Fruit fly (Drosophila melanogaster): ENCODE data around the gene ND-20L.
A peak's percentile ranks its signal among the peaks of the same experiment; 100 is the strongest.

Gene ND-20L

DNA sequence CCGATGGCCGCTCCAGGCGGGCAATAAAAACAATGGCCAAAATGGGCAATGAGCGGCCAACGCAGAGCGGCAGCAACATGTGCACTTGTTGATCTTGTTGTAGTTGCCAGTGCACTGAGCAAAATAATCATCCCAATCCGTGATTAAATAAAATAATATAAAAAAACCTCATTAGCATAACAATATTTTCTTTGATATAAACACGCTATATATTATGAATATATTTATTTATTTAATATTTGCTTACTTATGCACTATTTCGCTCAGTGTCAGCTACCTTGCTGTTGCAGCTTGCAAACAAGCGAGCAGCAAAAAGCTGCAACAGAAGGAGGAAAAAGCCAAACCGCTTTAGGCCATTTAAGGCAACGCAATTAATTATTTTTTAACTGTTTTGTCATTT, 3.8 kb downstream of the ND-20L start (continued):
- TF ChIP-seq Abd-B (GFP tag; optimal IDR thresholded peaks at IDR 0.05), result no peak
- no peak for TF ChIP-seq org-1 (GFP tag; optimal IDR thresholded peaks at IDR 0.05)
- no peak for TF ChIP-seq tna (GFP tag; IDR thresholded peaks at IDR 0.05; ENCODE audit: partially characterized antibody)
- TF ChIP-seq nmo (GFP tag; optimal IDR thresholded peaks at IDR 0.05), result peak; percentile 50
- no peak for TF ChIP-seq CG2199 (GFP tag; IDR thresholded peaks at IDR 0.05)
- no peak for TF ChIP-seq pho (GFP tag; optimal IDR thresholded peaks at IDR 0.05)
- no peak for TF ChIP-seq CG31365 (tag; optimal IDR thresholded peaks at IDR 0.05)
- 0 out of 2 replicates have a peak, but pooled peaks have one; percentile 28 for TF ChIP-seq Awh (GFP tag; IDR thresholded peaks at IDR 0.05)
- peak; percentile 30; the same call in 1 of the 2 replicates for TF ChIP-seq CG10366 (GFP tag; IDR thresholded peaks at IDR 0.05)
- TF ChIP-seq CG5245 (GFP tag; optimal IDR thresholded peaks at IDR 0.05), result no peak
- TF ChIP-seq pnt (GFP tag; optimal IDR thresholded peaks at IDR 0.05), result no peak
- TF ChIP-seq H2.0 (GFP tag; IDR thresholded peaks at IDR 0.05), result no peak

DNA sequence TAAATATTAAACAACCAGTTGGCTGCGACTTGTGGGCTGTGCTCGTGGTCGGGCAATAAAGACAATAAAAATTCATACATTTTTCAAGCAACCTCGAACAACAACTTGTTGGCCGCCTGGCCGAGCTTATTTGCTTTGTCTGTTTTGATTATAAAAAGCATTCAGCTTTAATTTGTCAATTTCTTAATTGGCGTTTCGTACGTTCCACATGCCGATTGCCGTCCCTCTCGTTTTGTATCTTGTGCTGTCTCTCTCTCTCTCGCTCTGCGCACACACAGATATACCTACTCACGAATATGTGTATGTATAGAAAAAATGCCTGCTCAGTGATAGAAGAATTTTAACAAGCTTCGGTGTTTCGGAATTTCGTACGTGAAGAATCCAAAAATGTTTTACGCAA, 4.7 kb downstream of the ND-20L start:
- no peak for TF ChIP-seq CG15073 (GFP tag; optimal IDR thresholded peaks at IDR 0.05)
- TF ChIP-seq bbx (GFP tag; IDR thresholded peaks at IDR 0.05; ENCODE audit: partially characterized antibody), result no peak
- peak; percentile 69 for TF ChIP-seq sd (tag; optimal IDR thresholded peaks at IDR 0.05)
- no peak for TF ChIP-seq tgo (GFP tag; IDR thresholded peaks at IDR 0.05)
- no peak for TF ChIP-seq CG2712 (tag; optimal IDR thresholded peaks at IDR 0.05)
- TF ChIP-seq jumu (GFP tag; optimal IDR thresholded peaks at IDR 0.05), result no peak
- TF ChIP-seq CG34376 (GFP tag; optimal IDR thresholded peaks at IDR 0.05), result no peak
- peak; percentile 81; the same call in 1 of the 4 replicates for TF ChIP-seq chinmo (GFP tag; IDR thresholded peaks at IDR 0.05; ENCODE audit: partially characterized antibody)
- no peak for TF ChIP-seq CG30020 (tag; optimal IDR thresholded peaks at IDR 0.05)
- no peak for TF ChIP-seq unc-4 (GFP tag; IDR thresholded peaks at IDR 0.05; ENCODE audit: partially characterized antibody)
- no peak for TF ChIP-seq ind (GFP tag; optimal IDR thresholded peaks at IDR 0.05)
- TF ChIP-seq onecut (GFP tag; IDR thresholded peaks at IDR 0.05), result no peak
- no peak for TF ChIP-seq CG1647 (GFP tag; optimal IDR thresholded peaks at IDR 0.05)
- TF ChIP-seq trem (tag; optimal IDR thresholded peaks at IDR 0.05), result no peak
- TF ChIP-seq bsh (GFP tag; optimal IDR thresholded peaks at IDR 0.05), result no peak
- no peak for TF ChIP-seq run (tag; optimal IDR thresholded peaks at IDR 0.05)
- peak; percentile 33; the same call in 1 of the 2 replicates for TF ChIP-seq vvl (GFP tag; IDR thresholded peaks at IDR 0.05)
- no peak for TF ChIP-seq bcd (GFP tag; optimal IDR thresholded peaks at IDR 0.05)
- no peak for TF ChIP-seq CG10267 (tag; optimal IDR thresholded peaks at IDR 0.05)
- no peak for TF ChIP-seq dimm (GFP tag; IDR thresholded peaks at IDR 0.05)
- TF ChIP-seq CG5180 (GFP tag; optimal IDR thresholded peaks at IDR 0.05), result peak; percentile 61
- no peak for TF ChIP-seq gfzf (GFP tag; optimal IDR thresholded peaks at IDR 0.05)
- no peak for TF ChIP-seq NC2α (GFP tag; optimal IDR thresholded peaks at IDR 0.05)
- TF ChIP-seq CG1832 (GFP tag; optimal IDR thresholded peaks at IDR 0.05), result peak; percentile 29
- no peak for TF ChIP-seq CG11085 (GFP tag; IDR thresholded peaks at IDR 0.05)
- TF ChIP-seq CG15479 (GFP tag; optimal IDR thresholded peaks at IDR 0.05), result no peak
- TF ChIP-seq CG10321 (GFP tag; IDR thresholded peaks at IDR 0.05), result peak; percentile 82
- no peak for TF ChIP-seq Lhr (GFP tag; optimal IDR thresholded peaks at IDR 0.05)
- TF ChIP-seq yki (optimal IDR thresholded peaks at IDR 0.05), result no peak
- TF ChIP-seq CG6689 (GFP tag; IDR thresholded peaks at IDR 0.05), result no peak
- TF ChIP-seq p53 (GFP tag; optimal IDR thresholded peaks at IDR 0.05), result no peak
- peak; percentile 28 for TF ChIP-seq Med (GFP tag)
- no peak for TF ChIP-seq fu2 (GFP tag; optimal IDR thresholded peaks at IDR 0.05)
- no peak for TF ChIP-seq sisA (GFP tag; IDR thresholded peaks at IDR 0.05)
- peak; percentile 73; the same call in 1 of the 2 replicates for TF ChIP-seq Awh (GFP tag; IDR thresholded peaks at IDR 0.05)
- no peak for TF ChIP-seq CG4424 (GFP tag; optimal IDR thresholded peaks at IDR 0.05)
- TF ChIP-seq Ets65A (GFP tag), result no peak
- TF ChIP-seq CG10209 (GFP tag; optimal IDR thresholded peaks at IDR 0.05), result no peak
- TF ChIP-seq CG9932 (GFP tag; IDR thresholded peaks at IDR 0.05), result no peak
- peak; percentile 63 for TF ChIP-seq abd-A (tag; optimal IDR thresholded peaks at IDR 0.05)
